Worm (Caenorhabditis elegans) whole organism, L4/young adult: ENCODE data around the gene clk-2.

Experiments used
- W03F9.2 ChIP-seq: fragments of 150-350 bp; optimal IDR thresholded peaks from 2 replicates; lab custom pipeline; 2014; ENCODE audit warnings: missing biosample characterization, missing genetic modification characterization
- dao-5 ChIP-seq: sonication (generic microtip); optimal IDR thresholded peaks from 2 replicates; lab custom pipeline; 2016; ENCODE audit warnings: missing genotype, missing genetic modification characterization, moderate library complexity, missing compliant biosample characterization

DNA sequence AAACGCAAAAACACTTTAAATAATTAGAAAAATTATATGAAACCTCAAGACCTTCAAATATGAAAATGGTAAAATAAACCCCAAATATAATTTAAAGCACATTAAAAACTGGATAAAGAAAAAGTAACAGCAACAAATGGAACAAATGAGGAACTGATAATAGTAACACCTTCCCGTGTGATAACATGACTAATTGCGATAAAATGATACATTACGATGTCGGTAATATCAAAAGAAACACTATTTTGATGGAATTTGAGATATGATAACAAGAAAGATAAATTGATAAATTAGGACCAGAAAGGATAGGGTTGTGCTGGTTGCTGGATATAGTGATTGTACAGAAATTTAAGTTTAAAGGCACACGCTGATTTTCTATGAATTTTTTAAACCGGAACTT lies 23.7 kb upstream of the clk-2 start:
- TF ChIP-seq dao-5 (tag; lab: Kevin White, UChicago), result no peak
- no peak for TF ChIP-seq W03F9.2 (tag; lab: Kevin White, UChicago)
